Fruit fly (Drosophila melanogaster): ENCODE measurements around the gene CG13931.

DNA sequence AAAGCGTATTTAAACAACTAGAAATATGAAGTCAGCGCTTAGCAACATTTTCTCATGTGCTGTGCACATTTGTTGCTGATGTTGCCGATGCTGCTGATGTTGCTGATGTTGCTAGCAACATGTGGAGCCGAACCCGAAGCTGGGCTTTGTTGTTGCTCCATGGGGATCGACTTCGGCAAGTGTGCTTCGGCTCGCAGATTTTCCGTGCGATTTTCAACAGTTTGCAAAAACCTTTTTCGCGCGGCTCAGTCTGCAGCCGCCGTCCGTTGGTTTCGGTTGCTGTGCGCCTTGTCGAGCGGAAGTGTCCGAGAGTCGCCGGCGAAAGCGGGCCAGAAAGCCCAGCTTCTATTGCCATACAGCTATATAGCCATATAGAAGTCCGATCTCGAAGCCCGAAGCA, 13.6 kb downstream of the CG13931 start:
- TF ChIP-seq Clk (GFP tag; optimal IDR thresholded peaks at IDR 0.05) (no peak), cic (GFP tag; optimal IDR thresholded peaks at IDR 0.05) (no peak), CG11617 (GFP tag; optimal IDR thresholded peaks at IDR 0.05) (no peak), kay (GFP tag; ENCODE audit: borderline replicate concordance) (no peak), CG14711 (tag; optimal IDR thresholded peaks at IDR 0.05) (no peak), ovo (GFP tag; optimal IDR thresholded peaks at IDR 0.05) (no peak), Hr96 (GFP tag; optimal IDR thresholded peaks at IDR 0.05) (no peak), CG5204 (GFP tag; optimal IDR thresholded peaks at IDR 0.05) (no peak), Crg-1 (GFP tag; optimal IDR thresholded peaks at IDR 0.05) (no peak), toe (GFP tag; optimal IDR thresholded peaks at IDR 0.05) (no peak)

All from whole organism, adult.